Fruit fly (Drosophila melanogaster) whole organism, wandering third instar larva: ENCODE results near the gene CG11563.

Source experiments
- Myc ChIP-seq: fragments of >200 bp; optimal IDR thresholded peaks from 2 replicates; lab custom pipeline; 2017
- dsf ChIP-seq: sonication (Bioruptor generic); optimal IDR thresholded peaks from 2 replicates; lab custom pipeline; 2016; ENCODE audit warnings: missing biosample characterization, missing genetic modification characterization, borderline replicate concordance
- foxo ChIP-seq, 2 experiments: fragments of 200-800 bp; sonication (Bioruptor generic); optimal IDR thresholded peaks; 2 replicates in 1 of 2; 3 replicates in 1 of 2; lab custom pipeline; 2016 to 2017; ENCODE audit warnings: missing biosample characterization in 2 of 2, missing genetic modification characterization in 2 of 2
- h ChIP-seq: fragments of 200-800 bp; sonication (Bioruptor generic); optimal IDR thresholded peaks from 3 replicates; lab custom pipeline; 2016; ENCODE audit warnings: missing biosample characterization, mild to moderate bottlenecking, missing genetic modification characterization
- pan ChIP-seq: fragments of >200 bp; optimal IDR thresholded peaks from 2 replicates; lab custom pipeline; 2017

dm6 chr3R:31720112-31720511, 16.7 kb upstream of the CG11563 start:
- no peak for TF ChIP-seq h (GFP tag; lab: Kevin White, UChicago)
- no peak for TF ChIP-seq Myc (lab: Kevin White, UChicago)
- TF ChIP-seq dsf (GFP tag; lab: Kevin White, UChicago) = no peak
- TF ChIP-seq foxo (GFP tag; optimal IDR thresholded peaks at IDR 0.05; lab: Kevin White, UChicago) = no peak
- no peak for TF ChIP-seq pan
